Fruit fly (Drosophila melanogaster) ovary, adult (tissue): Measurements from ENCODE around the gene Gdh.

Experiments
- CG17801 ChIP-seq: fragments of 200-800 bp; optimal IDR thresholded peaks from 2 replicates; lab custom pipeline; 2019; ENCODE audit warnings: missing biosample characterization, mild to moderate bottlenecking, missing genetic modification characterization, moderate library complexity; ENCODE audit not compliant: partially characterized antibody

Gdh gene

DNA sequence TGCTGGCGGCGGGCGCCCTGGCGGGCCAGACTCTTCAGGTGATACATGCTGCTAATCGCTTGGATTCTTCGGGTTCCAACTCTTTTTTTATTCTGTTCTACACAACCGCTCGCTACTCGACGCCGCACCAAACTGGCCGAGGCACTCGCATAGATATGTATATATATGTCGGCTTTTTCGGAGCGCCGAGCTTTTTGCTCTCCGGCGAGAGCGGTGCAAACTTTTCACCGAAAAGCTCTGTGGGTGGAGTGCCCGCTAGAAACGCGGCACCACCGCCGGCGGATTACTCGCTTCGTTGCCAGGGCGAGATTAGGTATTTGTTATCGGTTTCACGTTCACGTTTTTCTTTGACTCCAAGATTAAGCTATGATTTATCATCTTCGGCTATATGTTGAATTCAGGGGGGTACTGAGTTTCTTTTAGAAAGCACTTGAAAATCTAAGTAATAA, at the start of gene Gdh:
TSS of gene Gdh (minus strand) at position 137 of the 449 bp plus-strand sequence.
- peak; percentile 69 for TF ChIP-seq CG17801 (GFP tag; lab: Kevin White, UChicago)

DNA sequence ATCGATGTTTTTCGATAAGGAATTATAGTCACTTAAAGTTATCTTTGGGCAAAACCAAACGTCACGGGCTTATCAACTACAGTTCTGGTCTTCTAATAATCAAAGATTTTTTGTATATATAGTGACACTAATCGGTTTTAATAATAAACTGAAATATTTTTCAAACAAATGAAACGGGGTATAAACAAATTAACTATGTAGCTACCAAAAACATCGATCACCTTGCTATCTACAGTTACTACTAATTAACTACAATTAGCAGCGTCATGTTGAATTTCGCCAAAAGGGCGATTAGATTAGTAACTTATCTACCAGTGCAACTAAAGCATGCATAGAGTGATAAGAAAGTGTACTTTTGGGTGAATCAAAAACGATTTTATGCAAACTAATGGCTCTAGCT, 48.5 kb upstream of the Gdh start:
- no peak for TF ChIP-seq CG17801 (GFP tag; lab: Kevin White, UChicago)

DNA sequence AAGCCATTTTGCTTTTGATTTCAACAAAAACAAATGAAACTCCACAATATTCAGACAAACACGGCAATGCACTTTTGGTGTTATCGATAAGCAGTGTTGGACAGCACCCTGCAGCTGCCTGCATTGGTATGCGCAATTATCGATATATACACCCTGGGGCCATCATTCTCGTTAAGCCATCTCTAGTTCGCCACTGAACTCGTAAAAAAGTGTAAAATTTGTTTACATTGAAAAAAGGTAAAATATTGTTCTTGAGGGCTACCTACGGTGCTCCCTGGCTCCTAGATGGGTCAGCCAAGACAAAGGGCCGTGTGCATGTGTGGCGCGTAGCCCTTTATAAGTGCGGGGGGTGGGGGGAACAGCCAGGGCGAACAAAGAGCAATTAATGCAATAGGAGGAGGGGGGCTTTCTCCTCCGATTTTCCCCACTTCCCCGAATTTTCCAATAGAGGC, 43.6 kb upstream of the Gdh start, which contains the start of the genes CG13603 and CG5902:
TSS of gene CG13603 (minus strand) at position 91 of the 452 bp plus-strand sequence.
TSS of gene CG5902 (plus strand) at position 164 of the 452 bp plus-strand sequence.
- TF ChIP-seq CG17801 (GFP tag; lab: Kevin White, UChicago), result peak; percentile 75

DNA sequence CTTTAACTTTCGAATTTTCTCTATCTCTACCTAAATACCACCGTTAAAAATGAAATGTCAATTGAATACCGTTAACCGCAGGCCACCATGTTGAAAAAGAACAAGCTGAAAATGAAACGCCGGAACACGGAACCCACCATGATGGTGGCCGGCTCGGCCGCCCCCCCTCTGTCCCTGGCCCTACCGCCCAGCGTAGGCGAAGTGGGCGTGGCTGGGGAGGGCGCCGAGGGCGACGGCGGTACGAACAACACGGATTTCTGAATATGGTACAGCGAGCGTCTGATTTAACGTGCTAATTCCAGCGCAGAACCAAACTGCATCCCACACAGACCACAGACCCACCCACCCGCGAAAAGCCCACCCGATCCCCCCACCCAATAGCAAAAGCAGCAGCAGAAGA, 38.7 kb upstream of the Gdh start:
- no peak for TF ChIP-seq CG17801 (GFP tag; lab: Kevin White, UChicago)

DNA sequence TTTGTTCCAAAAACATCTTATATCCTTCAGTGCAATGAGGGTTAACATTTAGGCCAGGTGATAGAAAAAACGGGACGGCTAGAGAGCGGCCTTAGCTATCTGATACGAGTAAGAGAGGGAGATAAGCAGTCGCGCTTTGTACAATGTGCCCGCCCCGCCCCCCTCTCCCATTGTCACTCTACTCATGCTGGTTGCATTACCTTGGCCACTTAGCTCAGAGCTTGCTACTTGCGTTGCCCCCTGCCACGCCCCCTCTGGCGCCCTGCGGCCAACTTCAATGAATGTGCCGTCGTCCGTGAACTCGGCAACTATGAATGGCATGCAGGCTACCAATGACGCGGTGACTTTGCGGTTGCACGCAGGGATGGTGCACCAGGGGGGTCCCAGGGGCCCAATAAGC, 28.9 kb upstream of the Gdh start:
- TF ChIP-seq CG17801 (GFP tag; lab: Kevin White, UChicago), result no peak

DNA sequence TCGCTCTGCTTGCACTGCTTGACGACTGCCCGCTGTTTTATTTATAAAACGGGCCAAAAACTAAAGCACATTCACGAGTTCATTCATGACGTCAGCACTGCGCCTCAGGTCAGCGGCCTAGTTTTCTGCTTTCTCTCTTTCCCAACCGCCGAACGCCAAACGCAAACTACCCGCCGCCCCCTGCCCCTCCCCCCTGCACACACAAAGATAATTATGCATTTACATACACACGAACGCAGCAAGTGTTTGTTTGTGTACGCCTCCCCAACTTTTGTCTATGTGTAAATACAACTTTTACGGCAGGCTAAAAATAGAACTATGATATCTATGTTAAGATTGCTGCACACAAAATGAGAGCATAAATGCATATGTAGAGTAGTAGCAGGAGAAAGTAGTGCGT, 28.3 kb upstream of the Gdh start:
- TF ChIP-seq CG17801 (GFP tag; lab: Kevin White, UChicago), result no peak

DNA sequence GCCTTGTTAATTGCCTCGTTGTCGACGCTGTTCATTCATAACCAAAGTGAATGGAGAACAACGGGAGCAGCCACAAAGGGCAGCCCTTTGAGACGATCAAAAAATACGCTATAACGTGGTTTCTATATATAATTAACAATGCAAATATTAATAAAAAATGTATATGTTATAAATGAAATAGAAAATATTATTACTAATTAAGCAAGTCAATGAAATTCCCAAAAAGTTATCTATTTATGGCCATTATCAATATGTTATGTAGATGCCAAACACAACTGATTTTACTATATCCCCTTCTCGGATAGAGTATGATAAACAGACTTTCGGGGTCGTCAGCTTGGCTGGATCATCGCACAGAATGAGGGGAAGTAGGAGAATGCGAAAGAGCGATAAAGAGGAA, 26.5 kb upstream of the Gdh start:
- TF ChIP-seq CG17801 (GFP tag; lab: Kevin White, UChicago), result no peak

DNA sequence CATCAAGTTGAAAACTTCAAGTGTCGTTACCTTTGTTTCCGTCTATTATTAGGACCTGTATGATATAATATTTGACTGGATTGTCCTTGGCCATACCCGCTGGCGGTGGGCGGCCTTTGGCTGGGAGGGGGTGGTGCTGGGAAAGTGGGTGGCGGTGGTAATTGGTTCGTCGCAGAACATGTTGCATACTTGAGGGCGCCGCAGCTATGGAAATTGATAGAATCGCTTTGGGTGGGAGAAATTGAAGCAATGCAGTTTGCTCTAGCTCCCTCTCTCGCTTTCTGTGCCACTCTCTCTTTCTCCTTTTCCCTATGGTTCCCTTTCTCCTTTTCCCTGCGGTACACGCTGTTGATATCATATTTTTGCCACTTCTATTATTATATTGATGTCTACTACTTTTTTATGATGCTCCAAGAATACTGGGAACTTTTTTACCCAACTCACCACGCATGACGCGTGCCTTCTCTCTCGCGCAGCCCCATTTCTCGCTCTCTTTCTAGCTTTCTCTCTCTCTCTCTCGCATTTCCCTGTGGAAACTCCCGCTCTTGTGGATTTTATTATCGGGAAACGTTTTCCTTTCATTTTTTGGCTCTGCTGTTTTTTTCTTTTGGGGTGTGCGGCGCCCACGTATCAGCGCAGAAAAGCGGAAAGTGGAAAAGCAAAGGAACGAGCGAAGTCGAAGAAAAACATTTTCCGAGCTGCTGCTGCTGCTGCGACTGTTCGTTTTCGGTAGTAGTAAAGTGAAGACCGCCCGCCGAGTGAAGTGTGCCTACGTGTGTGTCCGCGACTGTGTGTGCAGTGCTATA, 22.2 kb upstream of the Gdh start:
- no peak for TF ChIP-seq CG17801 (GFP tag; lab: Kevin White, UChicago)

DNA sequence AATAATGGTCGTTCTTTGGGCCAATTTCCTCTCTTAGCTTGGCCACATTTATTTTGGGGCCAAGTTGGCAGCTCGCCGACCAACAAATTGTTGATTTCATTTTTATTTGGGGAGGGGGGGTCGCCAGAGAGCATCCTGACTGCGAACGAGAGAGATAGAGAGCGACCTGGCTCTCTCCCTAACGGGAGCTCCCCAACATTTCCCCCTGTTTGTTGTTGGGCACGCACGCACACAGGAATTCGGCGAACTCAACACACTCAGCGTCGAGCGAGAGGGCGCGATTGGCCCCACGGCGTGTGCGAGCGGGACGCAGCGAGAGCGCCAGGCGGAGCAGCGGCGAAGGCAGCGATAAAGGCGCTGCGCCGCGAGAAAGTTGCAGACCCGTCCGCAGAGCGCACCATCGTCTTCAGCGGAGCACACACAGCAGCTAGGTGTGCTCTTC, 19.9 kb upstream of the Gdh start, which contains the start of gene CG31140:
TSS of gene CG31140 (plus strand) at position 400 of the 442 bp plus-strand sequence.
- no peak for TF ChIP-seq CG17801 (GFP tag; lab: Kevin White, UChicago)

DNA sequence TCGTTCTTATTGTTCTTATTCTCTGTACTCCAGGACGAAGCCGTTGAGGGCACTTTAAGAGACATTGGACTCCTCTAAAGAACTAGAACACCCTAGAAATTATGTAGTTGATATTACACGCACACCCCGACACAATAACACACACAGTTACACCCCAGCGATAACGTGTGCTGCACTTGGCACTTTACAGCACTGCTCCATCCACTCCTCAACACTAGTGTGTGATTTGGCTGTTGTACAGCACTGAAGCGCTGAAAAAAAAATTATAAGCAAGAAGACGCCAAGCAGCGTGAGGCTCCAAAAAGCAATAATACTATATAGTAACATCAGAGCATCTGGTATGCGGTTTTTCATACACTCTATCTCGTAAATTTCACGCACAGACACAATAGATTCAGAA, 18.0 kb upstream of the Gdh start:
- TF ChIP-seq CG17801 (GFP tag; lab: Kevin White, UChicago), result no peak

DNA sequence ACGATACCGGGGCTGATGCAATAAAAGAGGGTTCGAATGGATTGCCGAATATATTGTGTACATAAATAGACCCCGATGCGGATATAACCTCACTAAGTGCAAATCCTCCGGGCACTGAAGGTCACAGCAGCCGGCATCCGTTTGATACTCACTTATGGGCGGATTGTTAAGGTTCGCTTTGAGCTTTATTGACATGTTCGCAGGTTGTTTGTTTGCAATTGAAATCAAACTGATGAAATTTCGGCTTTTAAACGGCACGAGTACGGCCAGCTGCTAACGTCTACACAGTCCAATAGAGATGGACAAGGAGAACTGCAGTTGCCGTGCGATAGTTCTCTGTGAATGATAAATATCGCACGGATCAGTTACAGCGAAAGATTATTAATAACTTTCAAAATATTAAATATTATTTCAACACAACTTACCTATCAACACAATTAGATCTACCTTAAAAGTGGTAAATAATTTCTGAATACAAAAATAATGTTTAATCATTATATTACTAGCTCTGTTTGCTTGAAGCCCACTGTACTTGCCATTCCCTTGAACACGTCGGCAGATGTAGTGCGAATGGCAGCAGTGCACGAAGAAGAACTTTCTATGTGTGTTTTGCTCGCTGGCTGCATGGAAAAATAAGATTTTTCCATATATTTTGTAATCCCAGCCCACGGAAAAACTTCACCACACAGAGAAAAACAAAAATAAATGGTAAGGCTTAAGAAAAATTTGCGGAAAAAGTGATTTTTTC, 15.4 kb upstream of the Gdh start, which contains the start of the genes GluProRS and AP-1sigma:
TSS of gene GluProRS (minus strand) at position 301 of the 748 bp plus-strand sequence.
TSS of gene AP-1sigma (plus strand) at position 561 of the 748 bp plus-strand sequence.
- peak; percentile 88 for TF ChIP-seq CG17801 (GFP tag; lab: Kevin White, UChicago)

DNA sequence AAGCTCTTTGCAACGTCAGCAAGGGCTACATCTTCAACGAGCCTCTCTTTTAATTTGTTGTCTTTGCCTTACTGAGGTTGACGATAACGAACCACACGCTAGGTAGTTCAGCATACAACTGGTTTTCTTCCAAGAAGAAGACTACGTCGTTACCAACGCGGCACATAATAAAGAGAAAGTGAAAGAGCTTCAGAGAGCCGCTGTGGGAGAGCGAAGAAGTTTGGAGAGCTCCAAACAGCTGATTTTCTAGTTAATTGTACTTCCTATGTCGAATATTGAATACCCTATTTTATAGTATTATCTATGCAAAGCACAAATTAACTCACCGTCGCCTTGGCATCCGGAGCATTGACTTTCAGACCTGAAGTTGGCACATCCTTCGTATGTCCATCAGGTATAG, 12.5 kb upstream of the Gdh start:
- peak; percentile 20 for TF ChIP-seq CG17801 (GFP tag; lab: Kevin White, UChicago)

DNA sequence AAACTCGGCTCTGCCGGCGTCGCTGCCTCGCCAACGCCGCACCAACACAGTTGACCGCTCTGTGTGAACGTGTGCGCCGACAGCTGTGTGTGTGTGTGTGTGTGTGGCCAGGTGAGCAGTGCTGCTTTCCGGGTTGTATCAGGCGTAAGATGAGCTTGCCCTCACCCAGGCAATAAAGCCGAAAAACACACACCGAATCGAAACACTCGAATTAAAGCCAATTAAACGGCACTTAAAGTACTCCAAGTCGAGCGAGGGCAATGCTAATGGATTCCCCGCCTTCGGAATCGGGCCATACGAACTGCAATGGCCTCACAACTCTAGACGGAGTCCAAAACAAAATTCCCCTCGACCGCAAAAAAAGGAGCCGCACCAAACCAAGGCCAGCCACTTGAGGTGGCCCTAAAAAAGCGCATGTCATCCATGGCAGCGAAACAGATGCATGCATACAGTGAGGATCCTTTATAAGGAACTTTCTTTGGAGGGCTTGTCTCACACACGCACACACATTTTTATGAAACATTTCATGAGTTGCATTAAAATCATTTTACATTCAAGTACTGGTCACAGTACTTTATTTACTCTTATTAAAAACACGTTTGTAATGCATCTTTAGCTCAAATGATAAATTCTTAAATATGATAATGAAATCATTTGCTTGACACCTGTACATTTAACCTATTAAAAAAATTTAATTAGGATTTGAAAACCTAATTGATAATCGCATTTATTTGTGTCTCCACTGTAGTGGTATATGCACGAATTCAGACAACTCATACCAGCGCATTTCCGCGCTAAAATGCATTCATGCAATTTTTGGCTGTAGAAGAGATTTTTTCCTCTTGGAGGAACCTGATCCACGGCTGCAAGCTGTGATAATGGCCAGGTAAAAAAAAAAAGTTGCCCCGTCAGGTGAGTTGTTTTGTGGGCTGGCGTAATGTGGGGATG, 5.8 kb upstream of the Gdh start:
- no peak for TF ChIP-seq CG17801 (GFP tag; lab: Kevin White, UChicago)

DNA sequence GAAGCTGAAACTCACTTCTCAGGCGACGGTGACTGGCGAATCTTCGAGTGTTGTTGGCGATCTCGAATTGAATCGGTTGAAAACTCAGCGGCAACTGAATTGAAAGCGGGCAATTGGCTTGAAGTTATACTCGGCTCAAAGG, 5.3 kb upstream of the Gdh start, which contains the start of gene CG12268:
TSS of gene CG12268 (minus strand) at position 101 of the 142 bp plus-strand sequence.
- no peak for TF ChIP-seq CG17801 (GFP tag; lab: Kevin White, UChicago)
